Fruit fly (Drosophila melanogaster): ENCODE measurements around the gene eIF3g1.

eIF3g1 gene

DNA sequence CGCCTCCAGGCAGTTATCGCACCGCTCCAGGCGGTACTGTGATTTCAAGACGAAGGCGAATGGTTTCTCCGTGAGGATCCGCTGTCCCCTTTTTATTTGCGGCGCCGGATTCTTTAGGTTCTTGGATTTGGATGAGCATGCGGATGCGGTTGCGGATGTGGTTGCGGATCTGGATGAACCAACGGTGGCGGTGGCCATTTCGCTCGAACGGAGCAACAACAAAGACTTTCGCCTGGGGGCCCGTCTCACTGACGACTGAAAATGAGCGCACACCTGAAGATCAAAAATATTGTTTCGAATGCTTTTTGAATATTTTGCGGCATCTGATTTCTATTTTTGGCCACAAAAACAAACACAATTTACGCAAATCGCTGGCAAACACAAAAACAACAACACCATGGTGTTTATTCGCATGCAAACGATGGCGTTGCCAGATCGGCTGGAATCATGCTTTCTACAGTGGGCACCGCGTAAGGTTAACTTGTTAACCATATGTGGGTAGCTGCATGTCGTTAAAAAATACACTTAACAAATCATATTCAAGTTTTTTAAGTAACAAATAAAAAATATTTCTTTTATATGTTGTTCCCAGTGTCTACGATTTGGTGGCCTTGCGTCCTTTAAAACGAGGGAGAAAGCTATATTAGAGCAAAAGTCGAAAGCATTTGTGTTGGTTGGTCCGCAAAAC, 1.5 kb downstream of the eIF3g1 start, which contains the start of gene Smyd3 (continued):
- TF ChIP-seq ci (GFP tag; IDR thresholded peaks at IDR 0.05), result peak; percentile 90
- TF ChIP-seq bsh (GFP tag; optimal IDR thresholded peaks at IDR 0.05), result peak; percentile 17 to 78
- peak; percentile 80 for TF ChIP-seq Max (GFP tag; optimal IDR thresholded peaks at IDR 0.05)
- TF ChIP-seq Fer1 (GFP tag; optimal IDR thresholded peaks at IDR 0.05), result peak; percentile 77
- peak; percentile 42 for TF ChIP-seq CG34376 (GFP tag; optimal IDR thresholded peaks at IDR 0.05)
- TF ChIP-seq PHDP (tag; optimal IDR thresholded peaks at IDR 0.05), result peak; percentile 77
- TF ChIP-seq eve (GFP tag; optimal IDR thresholded peaks at IDR 0.05), result no peak
- peak; percentile 1 for TF ChIP-seq CG8281 (tag; optimal IDR thresholded peaks at IDR 0.05)
- TF ChIP-seq lola (GFP tag; optimal IDR thresholded peaks at IDR 0.05), result peak in 1 of 3 experiments; percentile 50
- peak; percentile 76; the same call in 2 of the 3 replicates for TF ChIP-seq H15 (GFP tag; IDR thresholded peaks at IDR 0.05)
- peak; percentile 90 for TF ChIP-seq MBD-R2 (GFP tag; IDR thresholded peaks at IDR 0.05)
- peak; percentile 32 for TF ChIP-seq CG6654 (GFP tag; optimal IDR thresholded peaks at IDR 0.05)
- no peak for TF ChIP-seq CG2678 (tag; optimal IDR thresholded peaks at IDR 0.05)
- no peak for TF ChIP-seq CkIIα-i1 (GFP tag; IDR thresholded peaks at IDR 0.05)
- TF ChIP-seq Opbp (GFP tag; IDR thresholded peaks at IDR 0.05; ENCODE audit: partially characterized antibody), result no peak
- TF ChIP-seq CG18011 (GFP tag; optimal IDR thresholded peaks at IDR 0.05), result peak; percentile 71
- peak; percentile 17 for TF ChIP-seq btn (GFP tag; optimal IDR thresholded peaks at IDR 0.05)
- peak; percentile 57 for TF ChIP-seq CG13123 (GFP tag; optimal IDR thresholded peaks at IDR 0.05)
- peak; percentile 70 for TF ChIP-seq CG12659 (GFP tag; optimal IDR thresholded peaks at IDR 0.05)
- TF ChIP-seq CG17186 (GFP tag; optimal IDR thresholded peaks at IDR 0.05), result no peak
- no peak for TF ChIP-seq CG12769 (tag; optimal IDR thresholded peaks at IDR 0.05)
- TF ChIP-seq zfh1 (GFP tag; IDR thresholded peaks at IDR 0.05), result peak; percentile 87
- peak; percentile 61 for TF ChIP-seq Dek (tag; optimal IDR thresholded peaks at IDR 0.05)
- peak; percentile 72 for TF ChIP-seq CG12942 (GFP tag; optimal IDR thresholded peaks at IDR 0.05)
- peak; percentile 75 for TF ChIP-seq ftz-f1 (GFP tag; optimal IDR thresholded peaks at IDR 0.05)
- TF ChIP-seq YL-1 (GFP tag; optimal IDR thresholded peaks at IDR 0.05), result peak; percentile 64
- peak; percentile 70 for TF ChIP-seq CG11696 (GFP tag; IDR thresholded peaks at IDR 0.05)
- TF ChIP-seq CG11560 (tag; IDR thresholded peaks at IDR 0.05), result peak; percentile 44; the same call in 1 of the 3 replicates
- peak; percentile 82 for TF ChIP-seq Awh (GFP tag; IDR thresholded peaks at IDR 0.05)
- no peak for TF ChIP-seq Doc2 (GFP tag; IDR thresholded peaks at IDR 0.05)
- no peak for TF ChIP-seq Sin3A (optimal IDR thresholded peaks at IDR 0.05)
- TF ChIP-seq CG17385 (GFP tag; optimal IDR thresholded peaks at IDR 0.05), result peak; percentile 67
- TF ChIP-seq CG11093 (GFP tag; IDR thresholded peaks at IDR 0.05), result peak; percentile 67
- peak; percentile 84 for TF ChIP-seq CG3847 (GFP tag; IDR thresholded peaks at IDR 0.05)
- TF ChIP-seq ind (GFP tag; optimal IDR thresholded peaks at IDR 0.05), result peak; percentile 84
- TF ChIP-seq tx (GFP tag; optimal IDR thresholded peaks at IDR 0.05), result peak; percentile 48
- TF ChIP-seq Meics (GFP tag; optimal IDR thresholded peaks at IDR 0.05), result peak; percentile 81
- TF ChIP-seq Usf (GFP tag; optimal IDR thresholded peaks at IDR 0.05), result peak; percentile 54
- TF ChIP-seq slou (GFP tag; optimal IDR thresholded peaks at IDR 0.05), result peak; percentile 28
- TF ChIP-seq kah (GFP tag; optimal IDR thresholded peaks at IDR 0.05), result peak; percentile 23
- no peak for TF ChIP-seq CG11504 (tag; optimal IDR thresholded peaks at IDR 0.05)
- TF ChIP-seq luna (GFP tag; optimal IDR thresholded peaks at IDR 0.05), result peak; percentile 52
- peak; percentile 1 for TF ChIP-seq CG12104 (GFP tag; optimal IDR thresholded peaks at IDR 0.05)
- peak; percentile 81 for TF ChIP-seq az2 (GFP tag; optimal IDR thresholded peaks at IDR 0.05)
- no peak for TF ChIP-seq CG10147 (GFP tag; optimal IDR thresholded peaks at IDR 0.05)
- TF ChIP-seq Mad (GFP tag; optimal IDR thresholded peaks at IDR 0.05), result peak; percentile 57
- peak; percentile 69; the same call in 1 of the 3 replicates for TF ChIP-seq so (GFP tag; IDR thresholded peaks at IDR 0.05)
- peak; percentile 69 for TF ChIP-seq Bteb2 (GFP tag; optimal IDR thresholded peaks at IDR 0.05)
- peak; percentile 88 for TF ChIP-seq vvl (GFP tag; IDR thresholded peaks at IDR 0.05)
- peak; percentile 52; the same call in 1 of the 2 replicates for TF ChIP-seq gsb (GFP tag; IDR thresholded peaks at IDR 0.05)
